Fruit fly (Drosophila melanogaster) whole organism, embryonic: Measurements from ENCODE around the gene CG1998.

ENCODE experiments used
- Abd-B ChIP-seq: fragments of 200-800 bp; sonication (Bioruptor generic); optimal IDR thresholded peaks from 2 replicates; lab custom pipeline; 2018; ENCODE audit warnings: missing biosample characterization, mild to moderate bottlenecking, missing genetic modification characterization, moderate library complexity
- B-H1 ChIP-seq: fragments of 200-800 bp; sonication (Bioruptor generic); IDR thresholded peaks from 3 replicates; pipeline ENCODE4 v1.3.6; 2022; ENCODE audit warnings: missing biosample characterization, missing genetic modification characterization
- Bdp1 ChIP-seq: fragments of 200-800 bp; sonication (Bioruptor generic); optimal IDR thresholded peaks from 3 replicates; lab custom pipeline; 2016; ENCODE audit warnings: missing biosample characterization, missing genetic modification characterization
- CG1024 ChIP-seq: fragments of 200-800 bp; sonication (Bioruptor generic); IDR thresholded peaks from 2 replicates; pipeline ENCODE4 v1.3.6; 2022; ENCODE audit warnings: missing biosample characterization, missing genetic modification characterization
- CG10959 ChIP-seq: fragments of 200-800 bp; sonication (Bioruptor generic); IDR thresholded peaks from 2 replicates; pipeline ENCODE4 v1.3.6; 2022; ENCODE audit warnings: missing biosample characterization, missing genetic modification characterization
- CG11085 ChIP-seq: fragments of 200-800 bp; sonication (Bioruptor generic); IDR thresholded peaks from 2 replicates; pipeline ENCODE4 v1.3.6; 2022; ENCODE audit warnings: missing biosample characterization, missing genetic modification characterization
- CG11247 ChIP-seq: fragments of 200-800 bp; sonication (Bioruptor generic); IDR thresholded peaks from 2 replicates; pipeline ENCODE4 v1.3.6; 2022; ENCODE audit warnings: missing biosample characterization, missing genetic modification characterization
- CG11504 ChIP-seq: fragments of 200-800 bp; sonication (Bioruptor generic); optimal IDR thresholded peaks from 3 replicates; lab custom pipeline; 2019; ENCODE audit warnings: missing biosample characterization, mild to moderate bottlenecking, missing genetic modification characterization, moderate library complexity
- CG12299 ChIP-seq: fragments of 200-800 bp; sonication (Bioruptor generic); optimal IDR thresholded peaks from 2 replicates; lab custom pipeline; 2018; ENCODE audit warnings: missing biosample characterization, mild to moderate bottlenecking, missing genetic modification characterization
- CG1233 ChIP-seq: fragments of 200-800 bp; sonication (Bioruptor generic); optimal IDR thresholded peaks from 4 replicates; lab custom pipeline; 2018; ENCODE audit warnings: missing biosample characterization, mild to moderate bottlenecking, missing genetic modification characterization
- CG13296 ChIP-seq: fragments of 200-800 bp; sonication (Bioruptor generic); optimal IDR thresholded peaks from 3 replicates; lab custom pipeline; 2018; ENCODE audit warnings: missing biosample characterization, mild to moderate bottlenecking, missing genetic modification characterization
- CG13894 ChIP-seq: fragments of 200-800 bp; sonication (Bioruptor generic); optimal IDR thresholded peaks from 3 replicates; lab custom pipeline; 2018; ENCODE audit warnings: missing biosample characterization, mild to moderate bottlenecking, missing genetic modification characterization, moderate library complexity
- CG17328 ChIP-seq: fragments of 200-800 bp; sonication (Bioruptor generic); IDR thresholded peaks from 2 replicates; pipeline ENCODE4 v1.3.6; 2022; ENCODE audit warnings: missing biosample characterization, missing genetic modification characterization
- CG17361 ChIP-seq: fragments of 200-800 bp; sonication (Bioruptor generic); IDR thresholded peaks from 3 replicates; pipeline ENCODE4 v1.3.6; 2022; ENCODE audit warnings: missing biosample characterization, missing genetic modification characterization
- CG31224 ChIP-seq: fragments of 200-800 bp; sonication (Bioruptor generic); IDR thresholded peaks from 2 replicates; pipeline ENCODE4 v1.3.6; 2022; ENCODE audit warnings: missing biosample characterization, missing genetic modification characterization
- CG3407 ChIP-seq: fragments of 200-800 bp; sonication (Bioruptor generic); optimal IDR thresholded peaks from 2 replicates; lab custom pipeline; 2018; ENCODE audit warnings: missing biosample characterization, mild to moderate bottlenecking, missing genetic modification characterization
- CG34422 ChIP-seq: fragments of 200-800 bp; sonication (Bioruptor generic); IDR thresholded peaks from 3 replicates; pipeline ENCODE4 v1.3.6; 2022; ENCODE audit warnings: missing biosample characterization, missing genetic modification characterization
- CG4424 ChIP-seq: fragments of 200-800 bp; sonication (Bioruptor generic); optimal IDR thresholded peaks from 3 replicates; lab custom pipeline; 2016; ENCODE audit warnings: missing biosample characterization, missing genetic modification characterization
- CG4820 ChIP-seq: fragments of 200-800 bp; sonication (Bioruptor generic); optimal IDR thresholded peaks from 3 replicates; lab custom pipeline; 2016; ENCODE audit warnings: missing biosample characterization, missing genetic modification characterization
- CG5245 ChIP-seq: fragments of 200-800 bp; sonication (Bioruptor generic); optimal IDR thresholded peaks from 3 replicates; lab custom pipeline; 2016; ENCODE audit warnings: missing biosample characterization, missing genetic modification characterization
- CG6254 ChIP-seq: fragments of 200-800 bp; sonication (Bioruptor generic); optimal IDR thresholded peaks from 3 replicates; lab custom pipeline; 2017; ENCODE audit warnings: mild to moderate bottlenecking, missing biosample characterization, missing genetic modification reagents, missing genetic modification characterization
- CG8944 ChIP-seq: fragments of 200-800 bp; sonication (Bioruptor generic); optimal IDR thresholded peaks from 3 replicates; lab custom pipeline; 2016; ENCODE audit warnings: missing biosample characterization, missing genetic modification characterization
- HHEX ChIP-seq: fragments of 200-800 bp; sonication (Bioruptor generic); optimal IDR thresholded peaks from 3 replicates; lab custom pipeline; 2017; ENCODE audit warnings: missing biosample characterization, mild to moderate bottlenecking, missing genetic modification characterization, missing genetic modification reagents
- HmgD ChIP-seq: fragments of 200-800 bp; sonication (Bioruptor generic); optimal IDR thresholded peaks from 3 replicates; lab custom pipeline; 2016; ENCODE audit warnings: missing biosample characterization, missing genetic modification characterization
- Lim3 ChIP-seq: fragments of 200-800 bp; sonication (Bioruptor generic); IDR thresholded peaks from 2 replicates; pipeline ENCODE4 v1.3.6; 2022; ENCODE audit warnings: missing biosample characterization, missing genetic modification characterization
- NC2α ChIP-seq: fragments of 200-800 bp; sonication (Bioruptor generic); optimal IDR thresholded peaks from 2 replicates; lab custom pipeline; 2016; ENCODE audit warnings: missing biosample characterization, missing genetic modification characterization
- NC2β ChIP-seq: fragments of 200-800 bp; sonication (Bioruptor generic); optimal IDR thresholded peaks from 2 replicates; lab custom pipeline; 2016; ENCODE audit warnings: missing biosample characterization, missing genetic modification characterization
- NK7.1 ChIP-seq: fragments of 200-800 bp; sonication (Bioruptor generic); optimal IDR thresholded peaks from 3 replicates; lab custom pipeline; 2016; ENCODE audit warnings: missing biosample characterization, missing genetic modification characterization
- Pdp1 ChIP-seq, 2 experiments: fragments of 200-800 bp; sonication (Bioruptor generic); optimal IDR thresholded peaks; 3 replicates each; lab custom pipeline; 2016; ENCODE audit warnings: missing biosample characterization in 2 of 2, missing genetic modification characterization in 2 of 2, mild to moderate bottlenecking in 1 of 2, moderate library complexity in 1 of 2
- Rfx ChIP-seq: fragments of 200-800 bp; sonication (Bioruptor generic); IDR thresholded peaks from 2 replicates; pipeline ENCODE4 v1.3.6; 2022; ENCODE audit warnings: missing biosample characterization, missing genetic modification characterization
- Sox100B ChIP-seq: fragments of 200-800 bp; sonication (Bioruptor generic); optimal IDR thresholded peaks from 3 replicates; lab custom pipeline; 2018; ENCODE audit warnings: missing biosample characterization, mild to moderate bottlenecking, missing genetic modification characterization
- Sry-β ChIP-seq: fragments of 200-800 bp; sonication (Bioruptor generic); optimal IDR thresholded peaks from 2 replicates; lab custom pipeline; 2018; ENCODE audit warnings: missing biosample characterization, mild to moderate bottlenecking, missing genetic modification characterization, moderate library complexity
- Usf ChIP-seq: fragments of 200-800 bp; sonication (Bioruptor generic); optimal IDR thresholded peaks from 2 replicates; lab custom pipeline; 2017; ENCODE audit warnings: missing genotype, missing biosample characterization, missing genetic modification characterization
- Xrp1 ChIP-seq: fragments of 200-800 bp; sonication (Bioruptor generic); IDR thresholded peaks from 2 replicates; pipeline ENCODE4 v1.3.6; 2022; ENCODE audit warnings: missing biosample characterization, missing genetic modification characterization
- br ChIP-seq: fragments of >200 bp; optimal IDR thresholded peaks from 2 replicates; lab custom pipeline; 2017
- chn ChIP-seq: fragments of 200-800 bp; sonication (Bioruptor generic); optimal IDR thresholded peaks from 2 replicates; lab custom pipeline; 2016; ENCODE audit warnings: missing biosample characterization, missing genetic modification characterization
- disco-r ChIP-seq: fragments of 200-800 bp; sonication (Bioruptor generic); optimal IDR thresholded peaks from 2 replicates; lab custom pipeline; 2016; ENCODE audit warnings: missing biosample characterization, missing genetic modification characterization
- dmrt11E ChIP-seq: fragments of 200-800 bp; sonication (Bioruptor generic); optimal IDR thresholded peaks from 3 replicates; lab custom pipeline; 2018; ENCODE audit warnings: missing biosample characterization, mild to moderate bottlenecking, missing genetic modification characterization, moderate library complexity
- gsb ChIP-seq: fragments of 200-800 bp; sonication (Bioruptor generic); IDR thresholded peaks from 2 replicates; pipeline ENCODE4 v1.3.6; 2022; ENCODE audit warnings: missing biosample characterization, missing genetic modification characterization
- hkb ChIP-seq, 2 experiments: fragments of 200-800 bp in 1 of 2; fragments of >200 bp in 1 of 2; sonication (Bioruptor generic) in 1 of 2; IDR thresholded peaks in 1 of 2; optimal IDR thresholded peaks in 1 of 2; 2 replicates each; pipeline versions ENCODE4 v1.3.6 to Lab custom; 2017 to 2022; ENCODE audit warnings: missing biosample characterization in 1 of 2, missing genetic modification characterization in 1 of 2
- knrl ChIP-seq: fragments of 200-800 bp; sonication (Bioruptor generic); IDR thresholded peaks from 3 replicates; pipeline ENCODE4 v1.3.6; 2022; ENCODE audit warnings: missing biosample characterization, missing genetic modification characterization; ENCODE audit not compliant: partially characterized antibody
- lab ChIP-seq: fragments of 200-800 bp; sonication (Bioruptor generic); optimal IDR thresholded peaks from 3 replicates; lab custom pipeline; 2017; ENCODE audit warnings: missing biosample characterization, missing genetic modification characterization, mild to moderate bottlenecking, moderate library complexity, missing genetic modification reagents
- oc ChIP-seq: fragments of 200-800 bp; sonication (Bioruptor generic); optimal IDR thresholded peaks from 2 replicates; lab custom pipeline; 2018; ENCODE audit warnings: missing biosample characterization, mild to moderate bottlenecking, missing genetic modification characterization, moderate library complexity
- odd ChIP-seq: fragments of 200-800 bp; sonication (Bioruptor generic); optimal IDR thresholded peaks from 2 replicates; lab custom pipeline; 2017; ENCODE audit warnings: missing biosample characterization, mild to moderate bottlenecking, missing genetic modification characterization
- p53 ChIP-seq: fragments of 200-800 bp; sonication (Bioruptor generic); optimal IDR thresholded peaks from 2 replicates; lab custom pipeline; 2016; ENCODE audit warnings: missing biosample characterization, missing genetic modification characterization
- pita ChIP-seq: fragments of 200-800 bp; sonication (Bioruptor generic); optimal IDR thresholded peaks from 2 replicates; lab custom pipeline; 2017; ENCODE audit warnings: missing biosample characterization, mild to moderate bottlenecking, missing genetic modification characterization
- run ChIP-seq: fragments of 200-800 bp; sonication (Bioruptor generic); optimal IDR thresholded peaks from 3 replicates; lab custom pipeline; 2018; ENCODE audit warnings: missing biosample characterization, mild to moderate bottlenecking, missing genetic modification characterization
- sens ChIP-seq: fragments of 200-800 bp; sonication (Bioruptor generic); peaks from one replicate; lab custom pipeline; 2016; ENCODE audit warnings: missing biosample characterization, missing genetic modification characterization
- shn ChIP-seq: fragments of 200-800 bp; sonication (Bioruptor generic); optimal IDR thresholded peaks from 3 replicates; lab custom pipeline; 2016; ENCODE audit warnings: missing biosample characterization, missing genetic modification characterization
- sim ChIP-seq: fragments of 200-800 bp; sonication (Bioruptor generic); IDR thresholded peaks from 2 replicates; pipeline ENCODE4 v1.3.6; 2022; ENCODE audit warnings: missing biosample characterization, missing genetic modification characterization
- trh ChIP-seq: fragments of 200-800 bp; sonication (Bioruptor generic); optimal IDR thresholded peaks from 2 replicates; lab custom pipeline; 2016; ENCODE audit warnings: missing biosample characterization, missing genetic modification characterization
- wor ChIP-seq: fragments of 200-800 bp; sonication (Bioruptor generic); IDR thresholded peaks from 2 replicates; pipeline ENCODE4 v1.3.6; 2022; ENCODE audit warnings: missing biosample characterization, missing genetic modification characterization

CG1998 gene

dm6 chrX:13401245-13401644, 11.6 kb downstream of the CG1998 start (continued):
- TF ChIP-seq gsb (no peak), p53 (GFP tag; lab: Kevin White, UChicago) (no peak), lab (GFP tag; lab: Kevin White, UChicago) (peak; percentile 9), Xrp1 (peak; percentile 15; the same call in 1 of the 2 replicates), CG31224 (GFP tag; lab: Robert Waterston, UW) (no peak), odd (GFP tag; lab: Kevin White, UChicago) (peak; percentile 4), CG34422 (GFP tag; lab: Robert Waterston, UW) (no peak), CG12299 (tag; lab: Kevin White, UChicago) (no peak), CG3407 (no peak), sens (GFP tag; lab: Kevin White, UChicago) (peak; percentile 71), CG17361 (peak; percentile 24; the same call in 1 of the 3 replicates), oc (no peak), NC2β (GFP tag; lab: Kevin White, UChicago) (no peak), knrl (no peak), disco-r (no peak), CG11085 (GFP tag; lab: Robert Waterston, UW) (no peak), Sry-β (GFP tag; lab: Kevin White, UChicago) (no peak), run (tag; lab: Kevin White, UChicago) (no peak), CG11247 (GFP tag; lab: Robert Waterston, UW) (no peak), Sox100B (GFP tag; lab: Kevin White, UChicago) (no peak), B-H1 (GFP tag; lab: Robert Waterston, UW) (no peak), wor (GFP tag; lab: Robert Waterston, UW) (no peak), pita (peak; percentile 32), CG13894 (no peak), Lim3 (GFP tag; lab: Robert Waterston, UW) (no peak), CG1233 (no peak), trh (GFP tag; lab: Kevin White, UChicago) (no peak), CG17328 (GFP tag; lab: Robert Waterston, UW) (peak; percentile 30; the same call in 1 of the 2 replicates), CG1024 (GFP tag; lab: Robert Waterston, UW) (no peak), HmgD (GFP tag; lab: Kevin White, UChicago) (no peak), NC2α (no peak), shn (GFP tag; lab: Kevin White, UChicago) (no peak), CG5245 (GFP tag; lab: Kevin White, UChicago) (no peak), Pdp1 (GFP tag; optimal IDR thresholded peaks at IDR 0.05; lab: Kevin White, UChicago) (no peak), chn (GFP tag; lab: Kevin White, UChicago) (no peak), CG8944 (GFP tag; lab: Kevin White, UChicago) (no peak), hkb (optimal IDR thresholded peaks at IDR 0.05; lab: Kevin White, UChicago) (no peak), hkb (GFP tag; IDR thresholded peaks at IDR 0.05; lab: Robert Waterston, UW) (0 out of 2 replicates have a peak, but pooled peaks have one; percentile 15), CG13296 (GFP tag; lab: Kevin White, UChicago) (no peak), NK7.1 (peak; percentile 18), Bdp1 (GFP tag; lab: Kevin White, UChicago) (no peak), CG4424 (GFP tag; lab: Kevin White, UChicago) (peak; percentile 7), sim (no peak), CG10959 (GFP tag; lab: Robert Waterston, UW) (peak; percentile 5; the same call in 1 of the 2 replicates), CG4820 (GFP tag; lab: Kevin White, UChicago) (no peak), br (lab: Kevin White, UChicago) (no peak), HHEX (GFP tag; lab: Kevin White, UChicago) (no peak), CG6254 (GFP tag; lab: Kevin White, UChicago) (no peak), CG11504 (tag; lab: Kevin White, UChicago) (peak; percentile 4), Usf (GFP tag; lab: Kevin White, UChicago) (no peak), Rfx (GFP tag; lab: Robert Waterston, UW) (peak; percentile 21; the same call in 1 of the 2 replicates), Abd-B (GFP tag; lab: Kevin White, UChicago) (no peak), dmrt11E (tag; lab: Kevin White, UChicago) (no peak)
